Worm (Caenorhabditis elegans) whole organism, L1 larva: Measurements from ENCODE around the gene clec-136.

Source experiments
- nhr-20 ChIP-seq: sonication (generic microtip); optimal IDR thresholded peaks from 2 replicates; lab custom pipeline; 2016; ENCODE audit warnings: mild to moderate bottlenecking, missing genetic modification characterization, missing compliant biosample characterization
- nhr-47 ChIP-seq: sonication (generic microtip); optimal IDR thresholded peaks from 2 replicates; lab custom pipeline; 2016; ENCODE audit warnings: mild to moderate bottlenecking, missing genetic modification characterization, moderate library complexity, missing compliant biosample characterization
- nhr-76 ChIP-seq: sonication (generic microtip); optimal IDR thresholded peaks from 2 replicates; lab custom pipeline; 2017; ENCODE audit warnings: missing biosample characterization, missing genetic modification characterization

- no peak for TF ChIP-seq nhr-47 (tag; lab: Kevin White, UChicago)
- TF ChIP-seq nhr-76 (tag; lab: Kevin White, UChicago), result no peak
- TF ChIP-seq nhr-20, result no peak
These were observed 49.0 kb upstream of the clec-136 start, which contains the start of gene T05A7.11 for ce11 chrII:4665359-4665758.
